Worm (Caenorhabditis elegans) whole organism, young adult: ENCODE measurements around the gene kqt-1.

Experiments used
- D2030.7 ChIP-seq: fragments of 200-800 bp; sonication (Bioruptor generic); IDR thresholded peaks from 2 replicates; pipeline ENCODE4 v1.3.6; 2022; ENCODE audit warnings: missing genetic modification reagents, missing genetic modification characterization, missing compliant biosample characterization
- F23B12.7 ChIP-seq: sonication (generic microtip); optimal IDR thresholded peaks from 2 replicates; lab custom pipeline; 2017; ENCODE audit warnings: missing genetic modification characterization, mild to moderate bottlenecking, missing compliant biosample characterization, antibody characterized with exemption, moderate library complexity; ENCODE audit not compliant: insufficient read depth
- F39B2.1 ChIP-seq: fragments of 200-800 bp; sonication (Bioruptor generic); IDR thresholded peaks from 2 replicates; pipeline ENCODE4 v1.3.6; 2022; ENCODE audit warnings: missing genetic modification reagents, missing genetic modification characterization, missing compliant biosample characterization
- F52B5.7 ChIP-seq: sonication (generic microtip); optimal IDR thresholded peaks from 2 replicates; lab custom pipeline; 2016; ENCODE audit warnings: mild to moderate bottlenecking, missing genetic modification characterization, missing compliant biosample characterization
- T26A5.8 ChIP-seq: sonication (generic microtip); optimal IDR thresholded peaks from 2 replicates; lab custom pipeline; 2016; ENCODE audit warnings: missing genetic modification characterization, missing compliant biosample characterization
- Y53G8AR.9 ChIP-seq: fragments of 200-800 bp; sonication (Bioruptor generic); conservative IDR thresholded peaks from 2 replicates; pipeline ENCODE4 v1.3.6; 2022; ENCODE audit warnings: missing genetic modification reagents, missing genetic modification characterization, missing compliant biosample characterization
- Y67H2A.10 ChIP-seq: fragments of 200-800 bp; sonication (Bioruptor generic); conservative IDR thresholded peaks from 2 replicates; pipeline ENCODE4 v1.3.6; 2022; ENCODE audit warnings: missing genetic modification reagents, missing genetic modification characterization, missing compliant biosample characterization
- Y79H2A.3 ChIP-seq: fragments of 200-800 bp; sonication (Bioruptor generic); conservative IDR thresholded peaks from 2 replicates; pipeline ENCODE4 v1.3.6; 2022; ENCODE audit warnings: missing genetic modification reagents, missing genetic modification characterization, missing compliant biosample characterization
- Y95B8A.8 ChIP-seq: fragments of 200-800 bp; sonication (Bioruptor generic); IDR thresholded peaks from 2 replicates; pipeline ENCODE4 v1.3.6; 2022; ENCODE audit warnings: missing genetic modification reagents, missing genetic modification characterization, missing compliant biosample characterization
- ZK185.1 ChIP-seq: sonication (generic microtip); optimal IDR thresholded peaks from 2 replicates; lab custom pipeline; 2016; ENCODE audit warnings: mild to moderate bottlenecking, missing genetic modification characterization, missing compliant biosample characterization; ENCODE audit not compliant: poor library complexity, severe bottlenecking
- akir-1 ChIP-seq: fragments of 200-800 bp; sonication (Bioruptor generic); optimal IDR thresholded peaks from 2 replicates; lab custom pipeline; 2018; ENCODE audit warnings: mild to moderate bottlenecking, missing genetic modification characterization, moderate library complexity, missing compliant biosample characterization
- aptf-3 ChIP-seq: fragments of 200-800 bp; sonication (Bioruptor generic); IDR thresholded peaks from 2 replicates; pipeline ENCODE4 v1.3.6; 2022; ENCODE audit warnings: missing genetic modification characterization, missing compliant biosample characterization
- attf-5 ChIP-seq: fragments of 200-800 bp; sonication (Bioruptor generic); optimal IDR thresholded peaks from 2 replicates; lab custom pipeline; 2018; ENCODE audit warnings: mild to moderate bottlenecking, missing genetic modification characterization, missing compliant biosample characterization
- attf-6 ChIP-seq: fragments of 200-800 bp; sonication (Bioruptor generic); IDR thresholded peaks from 2 replicates; pipeline ENCODE4 v1.3.6; 2022; ENCODE audit warnings: missing genetic modification reagents, missing genetic modification characterization, missing compliant biosample characterization
- bed-2 ChIP-seq: fragments of 200-800 bp; sonication (Bioruptor generic); IDR thresholded peaks from 2 replicates; pipeline ENCODE4 v1.3.6; 2022; ENCODE audit warnings: missing genetic modification reagents, missing genetic modification characterization, missing compliant biosample characterization
- cebp-1 ChIP-seq, 2 experiments: fragments of 200-800 bp in 1 of 2; sonication (Bioruptor generic) in 1 of 2; sonication (generic microtip) in 1 of 2; IDR thresholded peaks in 1 of 2; optimal IDR thresholded peaks in 1 of 2; 2 replicates each; pipeline versions ENCODE4 v1.3.6 to Lab custom; 2017 to 2022; ENCODE audit warnings: missing compliant biosample characterization in 2 of 2, missing genetic modification characterization in 2 of 2, mild to moderate bottlenecking in 1 of 2, missing genetic modification reagents in 1 of 2, moderate library complexity in 1 of 2
- cebp-2 ChIP-seq: fragments of 200-800 bp; sonication (Bioruptor generic); IDR thresholded peaks from 2 replicates; pipeline ENCODE4 v1.3.6; 2022; ENCODE audit warnings: missing genetic modification characterization, missing compliant biosample characterization
- ceh-100 ChIP-seq: fragments of 200-800 bp; sonication (Bioruptor generic); IDR thresholded peaks from 2 replicates; pipeline ENCODE4 v1.3.6; 2022; ENCODE audit warnings: missing genetic modification reagents, missing genetic modification characterization, missing compliant biosample characterization
- chd-7 ChIP-seq: sonication (generic microtip); optimal IDR thresholded peaks from 2 replicates; lab custom pipeline; 2016; ENCODE audit warnings: mild to moderate bottlenecking, missing genetic modification characterization, moderate library complexity, missing compliant biosample characterization
- dox-1 ChIP-seq: fragments of 200-800 bp; sonication (Bioruptor generic); IDR thresholded peaks from 2 replicates; pipeline ENCODE4 v1.3.6; 2022; ENCODE audit warnings: missing genetic modification reagents, missing genetic modification characterization, missing compliant biosample characterization
- egl-44 ChIP-seq: fragments of 200-800 bp; sonication (Bioruptor generic); IDR thresholded peaks from 2 replicates; pipeline ENCODE4 v1.3.6; 2022; ENCODE audit warnings: missing genetic modification reagents, missing genetic modification characterization, missing compliant biosample characterization
- ekl-4 ChIP-seq: fragments of 200-800 bp; sonication (Bioruptor generic); IDR thresholded peaks from 2 replicates; pipeline ENCODE4 v1.3.6; 2022; ENCODE audit warnings: missing genetic modification reagents, missing genetic modification characterization, missing compliant biosample characterization
- ets-4 ChIP-seq: fragments of 200-800 bp; sonication (Bioruptor generic); optimal IDR thresholded peaks from 2 replicates; lab custom pipeline; 2018; ENCODE audit warnings: mild to moderate bottlenecking, missing genetic modification characterization, missing compliant biosample characterization
- him-1 ChIP-seq: sonication (generic microtip); optimal IDR thresholded peaks from 2 replicates; lab custom pipeline; 2016; ENCODE audit warnings: missing genotype, missing genetic modification reagents, missing genetic modification characterization, missing compliant biosample characterization
- hmg-1.2 ChIP-seq: fragments of 200-800 bp; sonication (Bioruptor generic); IDR thresholded peaks from 2 replicates; pipeline ENCODE4 v1.3.6; 2022; ENCODE audit warnings: missing genetic modification reagents, missing genetic modification characterization, missing compliant biosample characterization
- hmg-20 ChIP-seq: fragments of 200-800 bp; sonication (Bioruptor generic); IDR thresholded peaks from 2 replicates; pipeline ENCODE4 v1.3.6; 2022; ENCODE audit warnings: missing genetic modification reagents, missing genetic modification characterization, missing compliant biosample characterization
- hsf-1 ChIP-seq: fragments of 200-800 bp; sonication (Bioruptor generic); IDR thresholded peaks from 2 replicates; pipeline ENCODE4 v1.3.6; 2022; ENCODE audit warnings: missing genetic modification reagents, missing genetic modification characterization, missing compliant biosample characterization
- lag-1 ChIP-seq: fragments of 200-800 bp; sonication (Bioruptor generic); IDR thresholded peaks from 2 replicates; pipeline ENCODE4 v1.3.6; 2022; ENCODE audit warnings: missing genetic modification reagents, missing genetic modification characterization, missing compliant biosample characterization
- let-607 ChIP-seq, 2 experiments: fragments of 200-800 bp in 1 of 2; sonication (Bioruptor generic) in 1 of 2; sonication (generic microtip) in 1 of 2; optimal IDR thresholded peaks; 2 replicates each; lab custom pipeline; 2016 to 2018; ENCODE audit warnings: mild to moderate bottlenecking in 2 of 2, missing compliant biosample characterization in 2 of 2, missing genetic modification characterization in 2 of 2, moderate library complexity in 2 of 2, missing genotype in 1 of 2
- lin-54 ChIP-seq: fragments of 200-800 bp; sonication (Bioruptor generic); optimal IDR thresholded peaks from 2 replicates; lab custom pipeline; 2018; ENCODE audit warnings: mild to moderate bottlenecking, missing genetic modification characterization, missing compliant biosample characterization
- madf-10 ChIP-seq: sonication (generic microtip); optimal IDR thresholded peaks from 2 replicates; lab custom pipeline; 2016; ENCODE audit warnings: mild to moderate bottlenecking, missing genetic modification characterization, missing compliant biosample characterization
- mxl-1 ChIP-seq: sonication (generic microtip); optimal IDR thresholded peaks from 2 replicates; lab custom pipeline; 2016; ENCODE audit warnings: missing genetic modification characterization, missing compliant biosample characterization
- nhr-120 ChIP-seq: fragments of 200-800 bp; sonication (Bioruptor generic); IDR thresholded peaks from 2 replicates; pipeline ENCODE4 v1.3.6; 2022; ENCODE audit warnings: missing genetic modification characterization, missing compliant biosample characterization
- pha-4 ChIP-seq: fragments of 150-350 bp; sonication (generic microtip); optimal IDR thresholded peaks from 2 replicates; lab custom pipeline; 2014; ENCODE audit warnings: missing biosample characterization, missing genetic modification reagents, missing genetic modification characterization
- rec-8 ChIP-seq, 2 experiments: sonication (generic microtip); optimal IDR thresholded peaks; 2 replicates each; lab custom pipeline; 2016; ENCODE audit warnings: mild to moderate bottlenecking in 2 of 2, missing genetic modification characterization in 2 of 2, missing genetic modification reagents in 2 of 2, missing genotype in 2 of 2, missing biosample characterization in 1 of 2, missing compliant biosample characterization in 1 of 2, moderate library complexity in 1 of 2
- repo-1 ChIP-seq: sonication (generic microtip); optimal IDR thresholded peaks from 2 replicates; lab custom pipeline; 2017; ENCODE audit warnings: mild to moderate bottlenecking, missing genetic modification characterization, missing compliant biosample characterization
- rpc-1 ChIP-seq, 2 experiments: fragments of 150-350 bp in 1 of 2; sonication (generic microtip) in 1 of 2; optimal IDR thresholded peaks; 2 replicates each; lab custom pipeline; 2014 to 2018; ENCODE audit warnings: missing biosample characterization in 1 of 2, missing genetic modification characterization in 1 of 2, missing genetic modification reagents in 1 of 2, missing genotype in 1 of 2
- snpc-1.3 ChIP-seq: sonication (generic microtip); optimal IDR thresholded peaks from 2 replicates; lab custom pipeline; 2017; ENCODE audit warnings: missing genetic modification characterization, mild to moderate bottlenecking, missing compliant biosample characterization, antibody characterized with exemption, moderate library complexity, missing genotype, missing genetic modification reagents; ENCODE audit not compliant: insufficient read depth
- somi-1 ChIP-seq: fragments of 200-800 bp; sonication (Bioruptor generic); optimal IDR thresholded peaks from 2 replicates; lab custom pipeline; 2018; ENCODE audit warnings: mild to moderate bottlenecking, missing genetic modification characterization, missing compliant biosample characterization
- sptf-2 ChIP-seq: fragments of 200-800 bp; sonication (Bioruptor generic); optimal IDR thresholded peaks from 2 replicates; lab custom pipeline; 2018; ENCODE audit warnings: mild to moderate bottlenecking, missing genetic modification characterization, missing compliant biosample characterization
- tbx-9 ChIP-seq: sonication (generic microtip); optimal IDR thresholded peaks from 2 replicates; lab custom pipeline; 2016; ENCODE audit warnings: borderline replicate concordance, missing genetic modification characterization, inconsistent platforms, missing compliant biosample characterization
- zfh-2 ChIP-seq: fragments of 200-800 bp; sonication (Bioruptor generic); conservative IDR thresholded peaks from 2 replicates; pipeline ENCODE4 v1.3.6; 2022; ENCODE audit warnings: missing genetic modification reagents, missing genetic modification characterization, missing compliant biosample characterization
- ztf-18 ChIP-seq: sonication (generic microtip); optimal IDR thresholded peaks from 2 replicates; lab custom pipeline; 2016; ENCODE audit warnings: missing genotype, mild to moderate bottlenecking, missing genetic modification characterization, missing compliant biosample characterization
- ztf-6 ChIP-seq: fragments of 200-800 bp; sonication (Bioruptor generic); IDR thresholded peaks from 2 replicates; pipeline ENCODE4 v1.3.6; 2022; ENCODE audit warnings: missing genetic modification reagents, missing genetic modification characterization, missing compliant biosample characterization

Gene kqt-1

ce11 chrX:6607599-6607998 is 11.2 kb upstream of the kqt-1 start:
- TF ChIP-seq Y53G8AR.9 (GFP tag; lab: Robert Waterston, UW) (peak; percentile 59), hsf-1 (GFP tag; lab: Robert Waterston, UW) (0 out of 2 replicates have a peak, but pooled peaks have one; percentile 18), attf-5 (GFP tag; lab: Kevin White, UChicago) (no peak), cebp-1 (GFP tag; IDR thresholded peaks at IDR 0.05; lab: Robert Waterston, UW) (no peak), cebp-1 (tag; optimal IDR thresholded peaks at IDR 0.05; lab: Kevin White, UChicago) (no peak), repo-1 (tag; lab: Kevin White, UChicago) (peak; percentile 40), ets-4 (GFP tag; lab: Kevin White, UChicago) (peak; percentile 29), let-607 (tag; optimal IDR thresholded peaks at IDR 0.05; lab: Kevin White, UChicago) (peak in 1 of 2 experiments; percentile 41)

ce11 chrX:6609251-6609650 is 9.6 kb upstream of the kqt-1 start:
- no peak for TF ChIP-seq ztf-6 (GFP tag; lab: Robert Waterston, UW)
- TF ChIP-seq hmg-20 (GFP tag; lab: Robert Waterston, UW): 0 out of 2 replicates have a peak, but pooled peaks have one; percentile 54
- TF ChIP-seq F39B2.1: no peak
- no peak for TF ChIP-seq zfh-2 (GFP tag; lab: Robert Waterston, UW)
- peak; percentile 41 for TF ChIP-seq madf-10 (tag; lab: Kevin White, UChicago)
- peak; percentile 76; the same call in 1 of the 2 replicates for TF ChIP-seq Y53G8AR.9 (GFP tag; lab: Robert Waterston, UW)
- no peak for TF ChIP-seq ztf-18 (tag; lab: Kevin White, UChicago)
- TF ChIP-seq sptf-2 (GFP tag; lab: Kevin White, UChicago): no peak
- no peak for TF ChIP-seq tbx-9 (tag; lab: Kevin White, UChicago)
- no peak for TF ChIP-seq Y67H2A.10 (GFP tag; lab: Robert Waterston, UW)
- TF ChIP-seq Y95B8A.8 (GFP tag; lab: Robert Waterston, UW): peak; percentile 52; the same call in 1 of the 2 replicates
- peak; percentile 9 for TF ChIP-seq F52B5.7 (tag; lab: Kevin White, UChicago)
- TF ChIP-seq T26A5.8 (tag; lab: Kevin White, UChicago): no peak
- no peak for TF ChIP-seq rec-8 (tag; optimal IDR thresholded peaks at IDR 0.05; lab: Kevin White, UChicago)
- TF ChIP-seq cebp-2 (GFP tag; lab: Robert Waterston, UW): peak; percentile 75; the same call in 1 of the 2 replicates
- TF ChIP-seq F23B12.7 (tag; lab: Kevin White, UChicago): no peak
- TF ChIP-seq pha-4 (tag; lab: Kevin White, UChicago): no peak
- TF ChIP-seq Y79H2A.3 (GFP tag; lab: Robert Waterston, UW): no peak
- peak; percentile 18; the same call in 1 of the 2 replicates for TF ChIP-seq ekl-4 (GFP tag; lab: Robert Waterston, UW)
- 0 out of 2 replicates have a peak, but pooled peaks have one; percentile 5 for TF ChIP-seq dox-1 (GFP tag; lab: Robert Waterston, UW)
- TF ChIP-seq lag-1 (GFP tag; lab: Robert Waterston, UW): no peak
- no peak for TF ChIP-seq snpc-1.3 (tag; lab: Kevin White, UChicago)
- TF ChIP-seq him-1 (tag; lab: Kevin White, UChicago): no peak
- no peak for TF ChIP-seq nhr-120 (GFP tag; lab: Robert Waterston, UW)
- no peak for TF ChIP-seq somi-1
- TF ChIP-seq mxl-1 (tag; lab: Kevin White, UChicago): no peak
- TF ChIP-seq lin-54 (GFP tag; lab: Kevin White, UChicago): no peak
- TF ChIP-seq hmg-1.2: peak; percentile 4; the same call in 1 of the 2 replicates
- TF ChIP-seq akir-1 (GFP tag; lab: Kevin White, UChicago): no peak
- TF ChIP-seq D2030.7 (GFP tag; lab: Robert Waterston, UW): no peak
- no peak for TF ChIP-seq egl-44 (GFP tag; lab: Robert Waterston, UW)
- TF ChIP-seq ceh-100 (GFP tag; lab: Robert Waterston, UW): 0 out of 2 replicates have a peak, but pooled peaks have one; percentile 15
- no peak for TF ChIP-seq rpc-1 (optimal IDR thresholded peaks at IDR 0.05; lab: Kevin White, UChicago)
- TF ChIP-seq rpc-1 (tag; optimal IDR thresholded peaks at IDR 0.05; lab: Kevin White, UChicago): no peak
- no peak for TF ChIP-seq bed-2 (GFP tag; lab: Robert Waterston, UW)
- no peak for TF ChIP-seq attf-6 (GFP tag; lab: Robert Waterston, UW)
- TF ChIP-seq aptf-3 (GFP tag; lab: Robert Waterston, UW): no peak
- peak; percentile 4 for TF ChIP-seq chd-7 (tag; lab: Kevin White, UChicago)
- no peak for TF ChIP-seq cebp-1 (GFP tag; IDR thresholded peaks at IDR 0.05; lab: Robert Waterston, UW)
- peak; percentile 45 for TF ChIP-seq cebp-1 (tag; optimal IDR thresholded peaks at IDR 0.05; lab: Kevin White, UChicago)
- peak; percentile 33 for TF ChIP-seq ZK185.1 (tag; lab: Kevin White, UChicago)
